Worm (Caenorhabditis elegans) whole organism, L1 larva: Measurements from ENCODE around the gene dmd-3.

Experiments used
- C16A3.4 ChIP-seq: fragments of 150-350 bp; optimal IDR thresholded peaks from 2 replicates; lab custom pipeline; 2014; ENCODE audit warnings: missing biosample characterization, missing genetic modification characterization
- Y116A8C.19 ChIP-seq: sonication (generic microtip); optimal IDR thresholded peaks from 2 replicates; lab custom pipeline; 2016; ENCODE audit warnings: missing compliant biosample characterization, missing genetic modification characterization, borderline replicate concordance
- aly-2 ChIP-seq: fragments of 150-350 bp; optimal IDR thresholded peaks from 2 replicates; lab custom pipeline; 2014; ENCODE audit warnings: missing biosample characterization, missing genetic modification characterization
- blmp-1 ChIP-seq: fragments of 150-350 bp; optimal IDR thresholded peaks from 2 replicates; lab custom pipeline; 2014; ENCODE audit warnings: missing biosample characterization, missing genetic modification characterization
- ceh-82 ChIP-seq, 3 experiments: fragments of 150-350 bp in 1 of 3; sonication (generic microtip) in 2 of 3; optimal IDR thresholded peaks; 2 replicates each; lab custom pipeline; 2014 to 2017; ENCODE audit warnings: missing biosample characterization in 3 of 3, missing genetic modification characterization in 3 of 3
- ces-1 ChIP-seq: fragments of 150-350 bp; optimal IDR thresholded peaks from 2 replicates; lab custom pipeline; 2014; ENCODE audit warnings: missing biosample characterization, missing genetic modification reagents, missing genetic modification characterization
- dsc-1 ChIP-seq: sonication (generic microtip); optimal IDR thresholded peaks from 2 replicates; lab custom pipeline; 2016; ENCODE audit warnings: mild to moderate bottlenecking, missing genetic modification characterization, missing compliant biosample characterization
- egl-13 ChIP-seq: sonication (generic microtip); optimal IDR thresholded peaks from 2 replicates; lab custom pipeline; 2016; ENCODE audit warnings: missing genotype, missing genetic modification reagents, missing genetic modification characterization, missing compliant biosample characterization
- egl-27 ChIP-seq, 2 experiments: fragments of 150-350 bp in 1 of 2; sonication (generic microtip); optimal IDR thresholded peaks; 3 replicates each; lab custom pipeline; 2017 to 2018; ENCODE audit warnings: missing biosample characterization in 2 of 2, missing genetic modification characterization in 2 of 2, missing genetic modification reagents in 2 of 2
- elt-2 ChIP-seq: sonication (generic microtip); optimal IDR thresholded peaks from 2 replicates; lab custom pipeline; 2016; ENCODE audit warnings: missing genetic modification characterization, mild to moderate bottlenecking, inconsistent platforms, missing compliant biosample characterization, missing genetic modification reagents
- fkh-10 ChIP-seq: sonication (generic microtip); optimal IDR thresholded peaks from 2 replicates; lab custom pipeline; 2017; ENCODE audit warnings: missing biosample characterization, missing genetic modification reagents, missing genetic modification characterization
- fkh-4 ChIP-seq: sonication (generic microtip); optimal IDR thresholded peaks from 2 replicates; lab custom pipeline; 2016; ENCODE audit warnings: missing compliant biosample characterization, missing genetic modification characterization, borderline replicate concordance
- grh-1 ChIP-seq: fragments of 200-800 bp; sonication (Bioruptor generic); IDR thresholded peaks from 2 replicates; pipeline ENCODE4 v1.3.6; 2022; ENCODE audit warnings: missing genetic modification reagents, missing genetic modification characterization, missing compliant biosample characterization
- hlh-4 ChIP-seq: sonication (generic microtip); optimal IDR thresholded peaks from 2 replicates; lab custom pipeline; 2016; ENCODE audit warnings: mild to moderate bottlenecking, missing genetic modification characterization, missing compliant biosample characterization
- irx-1 ChIP-seq: sonication (generic microtip); optimal IDR thresholded peaks from 2 replicates; lab custom pipeline; 2016; ENCODE audit warnings: missing genetic modification characterization, missing compliant biosample characterization
- isw-1 ChIP-seq: fragments of 200-800 bp; sonication (Bioruptor generic); IDR thresholded peaks from 2 replicates; pipeline ENCODE4 v1.3.6; 2022; ENCODE audit warnings: missing genetic modification characterization, missing compliant biosample characterization
- jun-1 ChIP-seq: fragments of 150-350 bp; optimal IDR thresholded peaks from 2 replicates; lab custom pipeline; 2014; ENCODE audit warnings: missing biosample characterization, missing genetic modification reagents, missing genetic modification characterization
- lin-14 ChIP-seq: fragments of 200-800 bp; sonication (Bioruptor generic); optimal IDR thresholded peaks from 2 replicates; lab custom pipeline; 2018; ENCODE audit warnings: mild to moderate bottlenecking, missing genetic modification characterization, moderate library complexity, missing compliant biosample characterization
- lin-15B ChIP-seq: fragments of 150-350 bp; sonication (generic microtip); optimal IDR thresholded peaks from 3 replicates; lab custom pipeline; 2014; ENCODE audit warnings: missing biosample characterization, missing genetic modification characterization
- lin-35 ChIP-seq, 2 experiments: fragments of 150-350 bp; optimal IDR thresholded peaks; 2 replicates each; lab custom pipeline; 2014; ENCODE audit warnings: missing biosample characterization in 2 of 2, missing genetic modification characterization in 2 of 2, missing genetic modification reagents in 2 of 2
- lir-3 ChIP-seq: sonication (generic microtip); optimal IDR thresholded peaks from 2 replicates; lab custom pipeline; 2016; ENCODE audit warnings: mild to moderate bottlenecking, missing genetic modification characterization, moderate library complexity, missing compliant biosample characterization; ENCODE audit not compliant: poor library complexity
- mab-9 ChIP-seq: fragments of 200-800 bp; sonication (Bioruptor generic); IDR thresholded peaks from 2 replicates; pipeline ENCODE4 v1.3.6; 2022; ENCODE audit warnings: missing genetic modification reagents, missing genetic modification characterization, missing compliant biosample characterization
- mdl-1 ChIP-seq, 2 experiments: fragments of 150-350 bp; optimal IDR thresholded peaks; 2 replicates each; lab custom pipeline; 2014 to 2017; ENCODE audit warnings: missing biosample characterization in 2 of 2, missing genetic modification characterization in 2 of 2, inconsistent platforms in 1 of 2
- mep-1 ChIP-seq: fragments of 150-350 bp; optimal IDR thresholded peaks from 2 replicates; lab custom pipeline; 2014; ENCODE audit warnings: missing biosample characterization, missing genetic modification characterization
- nhr-20 ChIP-seq: sonication (generic microtip); optimal IDR thresholded peaks from 2 replicates; lab custom pipeline; 2016; ENCODE audit warnings: mild to moderate bottlenecking, missing genetic modification characterization, missing compliant biosample characterization
- nhr-237 ChIP-seq: fragments of 150-350 bp; optimal IDR thresholded peaks from 2 replicates; lab custom pipeline; 2014; ENCODE audit warnings: missing biosample characterization, missing genetic modification characterization
- nhr-47 ChIP-seq: sonication (generic microtip); optimal IDR thresholded peaks from 2 replicates; lab custom pipeline; 2016; ENCODE audit warnings: mild to moderate bottlenecking, missing genetic modification characterization, moderate library complexity, missing compliant biosample characterization
- nhr-71 ChIP-seq: sonication (generic microtip); optimal IDR thresholded peaks from 2 replicates; lab custom pipeline; 2016; ENCODE audit warnings: mild to moderate bottlenecking, missing genetic modification characterization, moderate library complexity, missing compliant biosample characterization
- nhr-76 ChIP-seq: sonication (generic microtip); optimal IDR thresholded peaks from 2 replicates; lab custom pipeline; 2017; ENCODE audit warnings: missing biosample characterization, missing genetic modification characterization
- nhr-84 ChIP-seq: sonication (generic microtip); optimal IDR thresholded peaks from 2 replicates; lab custom pipeline; 2017; ENCODE audit warnings: missing biosample characterization, missing genetic modification characterization
- nhr-85 ChIP-seq: sonication (generic microtip); peaks from one replicate; lab custom pipeline; 2016; ENCODE audit warnings: missing genetic modification characterization, inconsistent platforms, missing compliant biosample characterization
- pqm-1 ChIP-seq: sonication (generic microtip); optimal IDR thresholded peaks from 3 replicates; lab custom pipeline; 2017; ENCODE audit warnings: missing biosample characterization, missing genetic modification characterization
- rnt-1 ChIP-seq: sonication (generic microtip); optimal IDR thresholded peaks from 2 replicates; lab custom pipeline; 2016; ENCODE audit warnings: mild to moderate bottlenecking, missing genetic modification characterization, moderate library complexity, missing compliant biosample characterization
- skn-1 ChIP-seq: fragments of 150-350 bp; optimal IDR thresholded peaks from 2 replicates; lab custom pipeline; 2014; ENCODE audit warnings: missing biosample characterization, missing genetic modification characterization
- snpc-4 ChIP-seq: fragments of 150-350 bp; optimal IDR thresholded peaks from 2 replicates; lab custom pipeline; 2014; ENCODE audit warnings: missing biosample characterization, missing genetic modification characterization
- sup-37 ChIP-seq: fragments of 200-800 bp; sonication (Bioruptor generic); optimal IDR thresholded peaks from 2 replicates; lab custom pipeline; 2018; ENCODE audit warnings: mild to moderate bottlenecking, missing genetic modification characterization, missing compliant biosample characterization
- swsn-7 ChIP-seq: sonication (generic microtip); optimal IDR thresholded peaks from 2 replicates; lab custom pipeline; 2016; ENCODE audit warnings: missing genetic modification characterization, missing compliant biosample characterization
- unc-62 ChIP-seq: fragments of 150-350 bp; optimal IDR thresholded peaks from 2 replicates; lab custom pipeline; 2014; ENCODE audit warnings: missing biosample characterization, missing genetic modification reagents, missing genetic modification characterization
- zag-1 ChIP-seq: fragments of 150-350 bp; optimal IDR thresholded peaks from 2 replicates; lab custom pipeline; 2014; ENCODE audit warnings: missing biosample characterization, missing genetic modification characterization
- zip-4 ChIP-seq: fragments of 200-800 bp; sonication (Bioruptor generic); optimal IDR thresholded peaks from 2 replicates; lab custom pipeline; 2018; ENCODE audit warnings: mild to moderate bottlenecking, missing genetic modification characterization, moderate library complexity, missing compliant biosample characterization
- ztf-11 ChIP-seq, 2 experiments: sonication (generic microtip); optimal IDR thresholded peaks; 2 replicates each; lab custom pipeline; 2016 to 2017; ENCODE audit warnings: missing genetic modification characterization in 2 of 2, missing biosample characterization in 1 of 2, missing compliant biosample characterization in 1 of 2
- ztf-4 ChIP-seq: fragments of 150-350 bp; optimal IDR thresholded peaks from 2 replicates; lab custom pipeline; 2014; ENCODE audit warnings: missing biosample characterization, missing genetic modification characterization

Gene dmd-3

DNA sequence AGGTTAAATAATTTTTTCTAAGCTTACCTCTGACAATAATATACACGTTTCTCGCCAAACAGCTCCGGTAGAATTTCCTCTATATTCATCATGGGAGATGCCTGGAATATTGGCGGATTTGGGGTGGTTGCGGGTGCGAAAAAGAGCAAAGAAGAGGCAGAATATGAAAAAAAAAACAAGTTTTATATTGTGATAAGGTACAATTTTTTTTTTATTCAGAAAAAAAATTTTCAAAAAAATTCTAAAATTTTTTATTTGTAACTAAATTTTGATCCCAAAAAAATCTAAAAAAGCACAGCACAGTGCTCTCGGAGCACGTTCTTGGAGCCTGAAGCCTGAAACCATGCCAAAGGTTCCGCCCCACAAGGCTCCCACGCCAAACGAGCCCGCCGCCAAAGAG lies at the start of gene dmd-3:
dmd-3 (minus strand) TSS at position 101 of the 400 bp plus-strand sequence.
- TF ChIP-seq nhr-76 (no peak), aly-2 (tag; lab: Kevin White, UChicago) (no peak), fkh-4 (tag; lab: Kevin White, UChicago) (no peak), mdl-1 (tag; optimal IDR thresholded peaks at IDR 0.05; lab: Kevin White, UChicago) (no peak), dsc-1 (no peak), nhr-237 (no peak), isw-1 (GFP tag; lab: Robert Waterston, UW) (no peak), lin-14 (no peak), mep-1 (tag; lab: Kevin White, UChicago) (no peak), mab-9 (GFP tag; lab: Robert Waterston, UW) (no peak), snpc-4 (tag; lab: Kevin White, UChicago) (no peak), egl-27 (tag; optimal IDR thresholded peaks at IDR 0.05; lab: Kevin White, UChicago) (no peak), blmp-1 (tag; lab: Kevin White, UChicago) (no peak), ztf-4 (tag; lab: Kevin White, UChicago) (no peak), nhr-71 (tag; lab: Kevin White, UChicago) (no peak), zag-1 (tag; lab: Kevin White, UChicago) (no peak), irx-1 (tag; lab: Kevin White, UChicago) (no peak)

DNA sequence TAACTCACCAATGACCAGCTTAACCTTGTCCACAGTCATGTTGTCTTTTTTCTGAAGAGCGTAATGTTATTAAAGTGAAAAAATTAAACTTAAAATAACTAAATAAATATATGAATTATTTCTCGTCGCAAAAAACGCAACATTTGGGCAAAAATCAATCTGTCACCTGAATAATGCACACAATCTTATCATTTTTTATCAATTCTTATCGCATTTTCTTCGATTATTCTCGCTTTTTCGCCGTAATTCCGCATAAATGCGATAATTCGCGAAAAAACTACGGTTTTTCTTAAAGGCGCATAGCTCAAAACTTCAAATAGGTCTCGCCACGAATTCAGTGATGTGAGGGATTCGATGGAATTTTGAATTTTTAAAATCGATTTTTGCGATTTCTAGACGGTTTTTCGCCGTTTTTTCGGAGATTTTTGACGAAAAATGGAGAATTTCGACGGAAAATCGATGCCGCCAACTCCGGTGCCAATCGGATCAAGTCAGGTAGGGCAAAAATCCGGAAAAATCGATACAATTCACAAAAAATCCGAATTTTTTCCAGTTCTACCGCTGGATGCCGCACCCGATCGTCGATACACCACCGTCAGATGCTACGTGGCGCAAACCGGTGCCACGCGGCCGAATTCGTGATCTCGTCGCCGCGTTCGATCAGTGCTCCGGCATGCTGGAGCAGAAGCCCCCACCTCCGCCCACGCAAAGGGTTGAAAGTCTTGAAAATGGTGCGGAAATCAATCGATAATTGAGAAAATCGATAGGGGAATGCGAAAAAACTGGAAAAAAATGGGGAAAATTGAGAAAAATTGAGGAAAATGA lies 42.5 kb upstream of the dmd-3 start, which contains the start of the genes Y43F8C.13 and ani-3:
Y43F8C.13 (minus strand) TSS at position 51 of the 825 bp plus-strand sequence.
ani-3 (plus strand) TSS at position 385 of the 825 bp plus-strand sequence.
- TF ChIP-seq nhr-20 (tag; lab: Kevin White, UChicago) (no peak), rnt-1 (tag; lab: Kevin White, UChicago) (no peak), nhr-47 (tag; lab: Kevin White, UChicago) (no peak), ztf-11 (tag; optimal IDR thresholded peaks at IDR 0.05; lab: Kevin White, UChicago) (no peak), Y116A8C.19 (tag; lab: Kevin White, UChicago) (no peak), jun-1 (tag; lab: Kevin White, UChicago) (no peak), lin-35 (GFP tag; optimal IDR thresholded peaks at IDR 0.05; lab: Kevin White, UChicago) (peak in 1 of 2 experiments; percentile 41), pqm-1 (tag; lab: Kevin White, UChicago) (peak; percentile 85), elt-2 (tag; lab: Kevin White, UChicago) (peak; percentile 72)

DNA sequence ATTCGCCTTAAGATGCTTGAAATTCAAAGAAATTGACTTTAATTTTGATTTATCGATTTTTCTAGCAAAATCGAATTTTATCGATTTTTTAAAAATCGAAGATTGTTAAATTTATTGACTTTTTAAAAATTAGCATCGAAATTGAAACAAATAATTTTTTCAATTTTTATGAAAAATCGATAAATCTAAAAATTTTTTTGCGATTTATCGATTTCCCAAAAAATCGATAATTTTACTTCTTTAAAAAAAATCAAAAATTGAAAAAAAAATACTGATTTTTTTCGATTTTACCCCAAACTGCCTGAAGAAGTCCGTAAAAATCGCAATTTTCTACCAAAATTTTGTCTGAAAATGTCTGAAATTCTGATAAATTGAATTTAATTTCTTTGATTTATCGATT lies 36.9 kb upstream of the dmd-3 start:
- TF ChIP-seq pqm-1 (tag; lab: Kevin White, UChicago) (no peak), nhr-85 (tag; lab: Kevin White, UChicago) (no peak), ztf-11 (tag; optimal IDR thresholded peaks at IDR 0.05; lab: Kevin White, UChicago) (no peak), lin-15B (tag; lab: Kevin White, UChicago) (no peak), nhr-84 (tag; lab: Kevin White, UChicago) (no peak), grh-1 (GFP tag; lab: Robert Waterston, UW) (no peak), nhr-237 (no peak), irx-1 (tag; lab: Kevin White, UChicago) (no peak)

DNA sequence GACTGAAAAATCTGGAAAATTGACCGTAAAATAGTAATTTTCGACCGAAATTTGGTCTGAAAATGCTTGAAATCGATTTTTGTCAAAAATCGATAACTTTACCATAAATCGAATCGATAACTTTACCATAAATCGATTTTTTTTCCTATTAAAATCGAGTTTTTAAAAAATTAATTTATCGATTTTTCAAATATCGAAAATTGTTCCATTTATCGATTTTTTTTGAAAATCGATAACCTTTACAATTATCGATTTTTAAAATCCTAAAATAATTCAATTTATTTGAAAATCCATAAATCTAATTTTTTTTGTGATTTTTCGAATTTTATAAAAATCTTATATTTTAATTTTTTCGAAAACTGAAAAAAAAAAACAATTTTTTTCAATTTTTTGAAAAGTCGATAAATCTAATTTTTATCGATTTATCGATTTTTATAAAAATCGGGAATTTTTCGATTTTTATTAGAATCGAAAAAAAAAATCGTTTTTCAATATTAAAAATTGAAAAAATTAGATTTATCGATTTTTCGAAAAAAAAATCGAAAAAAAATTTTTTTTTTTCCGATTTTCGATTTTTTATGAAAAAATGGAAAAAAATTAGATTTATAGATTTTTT lies 36.3 kb upstream of the dmd-3 start:
- TF ChIP-seq ces-1: no peak
- TF ChIP-seq jun-1 (tag; lab: Kevin White, UChicago): no peak
- no peak for TF ChIP-seq lir-3 (tag; lab: Kevin White, UChicago)
- TF ChIP-seq zag-1 (tag; lab: Kevin White, UChicago): no peak
- TF ChIP-seq nhr-76: no peak
- no peak for TF ChIP-seq fkh-10 (GFP tag; lab: Kevin White, UChicago)
- no peak for TF ChIP-seq zip-4 (GFP tag; lab: Kevin White, UChicago)
- no peak for TF ChIP-seq skn-1 (tag; lab: Kevin White, UChicago)
- no peak for TF ChIP-seq swsn-7 (tag; lab: Kevin White, UChicago)
- TF ChIP-seq C16A3.4: no peak
- TF ChIP-seq sup-37: no peak
- TF ChIP-seq ceh-82 (tag; optimal IDR thresholded peaks at IDR 0.05; lab: Kevin White, UChicago): no peak
- no peak for TF ChIP-seq hlh-4 (tag; lab: Kevin White, UChicago)
- TF ChIP-seq unc-62 (GFP tag; lab: Kevin White, UChicago): no peak
- TF ChIP-seq egl-13 (tag; lab: Kevin White, UChicago): no peak
- TF ChIP-seq mab-9 (GFP tag; lab: Robert Waterston, UW): no peak
